Worm (Caenorhabditis elegans) whole organism, L4 larva: ENCODE results near the gene cyp-43A1.

Source experiments
- T26A8.4 ChIP-seq: fragments of 200-800 bp; sonication (Bioruptor generic); IDR thresholded peaks from 2 replicates; pipeline ENCODE4 v1.3.6; 2022; ENCODE audit warnings: missing genetic modification characterization, missing compliant biosample characterization
- daf-12 ChIP-seq: fragments of 150-350 bp; optimal IDR thresholded peaks from 2 replicates; lab custom pipeline; 2014; ENCODE audit warnings: missing biosample characterization, missing genetic modification reagents, missing genetic modification characterization
- mes-2 ChIP-seq: sonication (generic microtip); optimal IDR thresholded peaks from 2 replicates; lab custom pipeline; 2016; ENCODE audit warnings: missing genotype, mild to moderate bottlenecking, missing genetic modification characterization, missing compliant biosample characterization; ENCODE audit not compliant: poor library complexity, severe bottlenecking
- nhr-11 ChIP-seq: fragments of 150-350 bp; optimal IDR thresholded peaks from 2 replicates; lab custom pipeline; 2014; ENCODE audit warnings: missing biosample characterization, missing genetic modification characterization
- skn-1 ChIP-seq: fragments of 150-350 bp; optimal IDR thresholded peaks from 2 replicates; lab custom pipeline; 2014; ENCODE audit warnings: missing biosample characterization, missing genetic modification characterization
- zag-1 ChIP-seq: fragments of 150-350 bp; optimal IDR thresholded peaks from 2 replicates; lab custom pipeline; 2014; ENCODE audit warnings: missing biosample characterization, missing genetic modification characterization
- zip-2 ChIP-seq: fragments of 150-350 bp; optimal IDR thresholded peaks from 2 replicates; lab custom pipeline; 2014; ENCODE audit warnings: missing biosample characterization, missing genetic modification characterization
- ztf-7 ChIP-seq: fragments of 150-350 bp; optimal IDR thresholded peaks from 2 replicates; lab custom pipeline; 2014; ENCODE audit warnings: missing biosample characterization, missing genetic modification characterization

DNA sequence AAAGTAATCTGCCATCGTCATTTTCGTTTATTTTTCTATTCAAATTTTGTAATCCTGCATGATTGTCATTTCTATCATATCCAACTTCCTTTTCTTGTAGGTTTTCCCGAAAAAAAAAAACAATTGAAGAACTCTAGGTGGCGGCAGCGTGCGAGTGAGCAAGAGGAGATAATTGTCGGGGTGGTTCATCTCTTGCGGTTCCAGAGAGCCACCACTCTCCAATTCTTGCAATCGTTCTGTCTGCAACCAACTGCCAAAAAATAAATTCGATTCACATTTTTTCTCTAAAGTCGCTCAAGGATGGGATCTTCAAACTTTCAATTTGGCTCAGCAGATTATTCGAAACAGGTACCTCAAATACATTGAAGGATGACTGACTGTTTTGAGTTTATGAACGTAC, 22.2 kb upstream of the cyp-43A1 start, which contains the start of gene W01C8.1:
- no peak for TF ChIP-seq ztf-7 (tag; lab: Kevin White, UChicago)
- no peak for TF ChIP-seq zip-2 (tag; lab: Kevin White, UChicago)
- no peak for TF ChIP-seq skn-1 (tag; lab: Kevin White, UChicago)
- TF ChIP-seq nhr-11 (tag; lab: Kevin White, UChicago), result no peak
- TF ChIP-seq T26A8.4 (GFP tag; lab: Robert Waterston, UW), result no peak
- no peak for TF ChIP-seq mes-2 (tag; lab: Kevin White, UChicago)
- TF ChIP-seq daf-12, result no peak
- no peak for TF ChIP-seq zag-1 (tag; lab: Kevin White, UChicago)
